Worm (Caenorhabditis elegans) whole organism, midembryonic: ENCODE data around the gene eas-1.

ENCODE experiments used
- T22C8.4 ChIP-seq: fragments of 200-800 bp; sonication (Bioruptor generic); IDR thresholded peaks from 2 replicates; pipeline ENCODE4 v1.3.6; 2022; ENCODE audit warnings: missing genetic modification characterization, missing compliant biosample characterization
- cog-1 ChIP-seq: sonication (generic microtip); optimal IDR thresholded peaks from 2 replicates; lab custom pipeline; 2016; ENCODE audit warnings: missing genetic modification characterization, missing compliant biosample characterization
- flt-1 ChIP-seq: fragments of 200-800 bp; sonication (Bioruptor generic); IDR thresholded peaks from 2 replicates; pipeline ENCODE4 v1.3.6; 2022; ENCODE audit warnings: missing genetic modification characterization, missing compliant biosample characterization
- klf-2 ChIP-seq: fragments of 200-800 bp; sonication (Bioruptor generic); conservative IDR thresholded peaks from 2 replicates; pipeline ENCODE4 v1.3.6; 2022; ENCODE audit warnings: missing genetic modification reagents, missing genetic modification characterization, missing compliant biosample characterization
- med-1 ChIP-seq: sonication (generic microtip); optimal IDR thresholded peaks from 2 replicates; lab custom pipeline; 2017; ENCODE audit warnings: missing genetic modification characterization, mild to moderate bottlenecking, missing compliant biosample characterization, antibody characterized with exemption, missing genetic modification reagents; ENCODE audit not compliant: insufficient read depth
- ref-1 ChIP-seq: fragments of 200-800 bp; sonication (Bioruptor generic); conservative IDR thresholded peaks from 2 replicates; pipeline ENCODE4 v1.3.6; 2022; ENCODE audit warnings: missing genetic modification reagents, missing genetic modification characterization, missing compliant biosample characterization
- tab-1 ChIP-seq: fragments of 200-800 bp; sonication (Bioruptor generic); IDR thresholded peaks from 2 replicates; pipeline ENCODE4 v1.3.6; 2022; ENCODE audit warnings: missing genetic modification characterization, missing compliant biosample characterization
- ztf-23 ChIP-seq: fragments of 200-800 bp; sonication (Bioruptor generic); IDR thresholded peaks from 2 replicates; pipeline ENCODE4 v1.3.6; 2022; ENCODE audit warnings: missing genetic modification reagents, missing genetic modification characterization, missing compliant biosample characterization
- ztf-29 ChIP-seq: fragments of 200-800 bp; sonication (Bioruptor generic); IDR thresholded peaks from 2 replicates; pipeline ENCODE4 v1.3.6; 2022; ENCODE audit warnings: missing genetic modification reagents, missing genetic modification characterization, missing compliant biosample characterization

ce11 chrII:4747063-4747462 is 6.9 kb downstream of the eas-1 start:
- TF ChIP-seq ref-1 (GFP tag; lab: Robert Waterston, UW) (no peak), ztf-29 (GFP tag; lab: Robert Waterston, UW) (no peak), flt-1 (GFP tag; lab: Robert Waterston, UW) (no peak), tab-1 (GFP tag; lab: Robert Waterston, UW) (no peak), ztf-23 (GFP tag; lab: Robert Waterston, UW) (no peak), T22C8.4 (GFP tag; lab: Robert Waterston, UW) (no peak), med-1 (no peak), klf-2 (no peak), cog-1 (tag; lab: Kevin White, UChicago) (no peak)
